Worm (Caenorhabditis elegans): ENCODE data around the gene fbxc-20.

DNA sequence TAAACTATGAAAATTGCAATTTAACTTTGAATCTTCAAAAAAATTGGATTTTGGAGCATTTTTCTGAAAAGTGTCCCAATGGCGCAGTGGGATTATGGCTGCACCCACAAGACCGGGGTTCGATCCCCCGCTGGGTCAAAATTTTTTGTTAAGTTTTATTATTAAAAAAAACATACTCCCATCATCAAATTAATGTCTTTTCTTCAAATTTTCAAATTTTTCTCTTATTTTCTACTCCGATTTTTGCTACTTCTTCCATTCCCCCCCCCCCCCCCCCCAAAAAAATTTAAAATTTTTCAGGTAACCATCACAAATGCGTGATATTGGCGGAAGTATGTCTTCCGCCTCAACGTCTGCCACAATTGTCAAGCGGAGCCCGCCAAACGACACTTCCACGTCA, 24.0 kb downstream of the fbxc-20 start, which contains the start of gene vab-19:
- TF ChIP-seq tra-4 (tag; optimal IDR thresholded peaks at IDR 0.05) = no peak
- no peak for TF ChIP-seq ceh-13 (GFP tag; optimal IDR thresholded peaks at IDR 0.05)

Data from whole organism, early embryonic.